Fruit fly (Drosophila melanogaster): ENCODE results near the gene CG16986.

DNA sequence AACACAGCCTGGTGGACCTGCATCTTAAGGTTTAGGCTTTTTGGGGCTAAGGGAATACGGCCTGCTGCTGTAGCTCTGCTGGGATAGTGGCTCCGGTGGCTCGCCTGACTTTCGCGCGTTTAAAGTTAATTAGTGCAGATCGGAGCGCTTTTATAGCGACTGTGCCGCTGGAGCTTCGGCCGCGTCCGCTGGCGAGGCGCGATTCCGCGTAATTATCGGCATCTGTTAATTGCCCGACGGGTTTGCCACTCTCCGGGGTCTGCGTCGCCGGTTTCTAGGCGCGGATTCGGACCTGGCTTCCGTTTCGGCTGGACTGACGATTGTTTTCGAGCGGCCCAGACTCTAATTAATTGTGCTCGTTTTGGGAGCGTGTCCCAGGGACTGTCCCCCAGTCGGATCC, 43.2 kb downstream of the CG16986 start, which contains the start of gene CG14949:
- TF ChIP-seq EcR (GFP tag; optimal IDR thresholded peaks at IDR 0.05): no peak
- TF ChIP-seq usp (GFP tag; optimal IDR thresholded peaks at IDR 0.05): no peak
- no peak for TF ChIP-seq CG8478 (optimal IDR thresholded peaks at IDR 0.05)
- TF ChIP-seq psq (optimal IDR thresholded peaks at IDR 0.05): no peak
- TF ChIP-seq pan (optimal IDR thresholded peaks at IDR 0.05): no peak
- no peak for TF ChIP-seq Dll (optimal IDR thresholded peaks at IDR 0.05)
